Worm (Caenorhabditis elegans) whole organism, late embryonic: ENCODE data around the gene dhs-19.

Experiments
- K02D7.2 ChIP-seq: sonication (generic microtip); optimal IDR thresholded peaks from 2 replicates; lab custom pipeline; 2017; ENCODE audit warnings: mild to moderate bottlenecking, missing genetic modification characterization, missing compliant biosample characterization
- ama-1 ChIP-seq: fragments of 150-350 bp; optimal IDR thresholded peaks from 2 replicates; lab custom pipeline; 2014
- ceh-30 ChIP-seq: fragments of 150-350 bp; optimal IDR thresholded peaks from 2 replicates; lab custom pipeline; 2014; ENCODE audit warnings: missing biosample characterization, missing genetic modification characterization
- ets-4 ChIP-seq: sonication (generic microtip); optimal IDR thresholded peaks from 2 replicates; lab custom pipeline; 2016; ENCODE audit warnings: missing genetic modification characterization, missing compliant biosample characterization
- hlh-30 ChIP-seq: sonication (generic microtip); optimal IDR thresholded peaks from 2 replicates; lab custom pipeline; 2017; ENCODE audit warnings: antibody characterized with exemption, missing genetic modification characterization, missing compliant biosample characterization; ENCODE audit not compliant: insufficient read depth
- nhr-11 ChIP-seq: fragments of 150-350 bp; optimal IDR thresholded peaks from 2 replicates; lab custom pipeline; 2014; ENCODE audit warnings: missing biosample characterization, missing genetic modification characterization
- pat-9 ChIP-seq: fragments of 200-800 bp; sonication (Bioruptor generic); optimal IDR thresholded peaks from 2 replicates; lab custom pipeline; 2018; ENCODE audit warnings: mild to moderate bottlenecking, missing genetic modification characterization, moderate library complexity, missing compliant biosample characterization
- sox-4 ChIP-seq: sonication (generic microtip); optimal IDR thresholded peaks from 2 replicates; lab custom pipeline; 2017; ENCODE audit warnings: mild to moderate bottlenecking, missing genetic modification characterization, inconsistent platforms, missing compliant biosample characterization
- syd-9 ChIP-seq: sonication (generic microtip); optimal IDR thresholded peaks from 2 replicates; lab custom pipeline; 2016; ENCODE audit warnings: mild to moderate bottlenecking, missing genetic modification characterization, moderate library complexity, missing compliant biosample characterization

DNA sequence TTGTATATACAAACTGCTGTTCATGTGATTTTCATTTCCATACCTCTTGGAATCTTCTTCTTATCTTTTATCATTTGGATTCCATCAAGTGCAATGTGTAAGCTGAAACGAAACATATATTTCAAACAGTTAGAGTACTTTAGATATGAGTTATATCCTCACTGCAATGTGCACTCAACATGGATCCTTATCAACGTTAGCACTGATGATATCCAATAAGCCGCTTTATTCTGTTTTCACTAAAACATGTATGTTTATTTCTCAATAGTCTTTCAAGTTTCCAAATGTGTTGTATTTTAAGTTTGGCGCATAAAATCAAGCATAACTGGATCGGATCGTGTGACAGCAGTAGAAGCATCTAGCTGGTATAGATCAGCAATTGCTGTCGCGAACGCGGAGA, 3.6 kb downstream of the dhs-19 start, which contains the start of gene T11F9.10:
- TF ChIP-seq sox-4 (tag; lab: Kevin White, UChicago) (no peak), nhr-11 (tag; lab: Kevin White, UChicago) (no peak), K02D7.2 (tag; lab: Kevin White, UChicago) (no peak), hlh-30 (tag; lab: Kevin White, UChicago) (no peak), pat-9 (tag; lab: Kevin White, UChicago) (no peak), ama-1 (no peak), ceh-30 (tag; lab: Kevin White, UChicago) (no peak), syd-9 (no peak), ets-4 (tag; lab: Kevin White, UChicago) (no peak)
